Worm (Caenorhabditis elegans) whole organism, L4 larva: ENCODE data around the gene R11G1.11.

ENCODE experiments used
- ceh-28 ChIP-seq: fragments of 150-350 bp; optimal IDR thresholded peaks from 2 replicates; lab custom pipeline; 2014; ENCODE audit warnings: missing biosample characterization, missing genetic modification reagents, missing genetic modification characterization
- ceh-82 ChIP-seq: sonication (generic microtip); optimal IDR thresholded peaks from 2 replicates; lab custom pipeline; 2017; ENCODE audit warnings: missing biosample characterization, missing genetic modification characterization
- dve-1 ChIP-seq: sonication (generic microtip); optimal IDR thresholded peaks from 2 replicates; lab custom pipeline; 2017; ENCODE audit warnings: antibody characterized with exemption, mild to moderate bottlenecking, missing genetic modification characterization, missing compliant biosample characterization; ENCODE audit not compliant: insufficient read depth
- fos-1 ChIP-seq: fragments of 150-350 bp; optimal IDR thresholded peaks from 2 replicates; lab custom pipeline; 2014; ENCODE audit warnings: missing biosample characterization, missing genetic modification characterization
- nhr-76 ChIP-seq: fragments of 150-350 bp; optimal IDR thresholded peaks from 2 replicates; lab custom pipeline; 2014; ENCODE audit warnings: missing biosample characterization, missing genetic modification characterization
- unc-62 ChIP-seq, 3 experiments: fragments of 150-350 bp in 1 of 3; sonication (generic microtip); optimal IDR thresholded peaks in 2 of 3; peaks in 1 of 3; 1 replicate in 1 of 3; 2 replicates in 2 of 3; lab custom pipeline; 2014 to 2017; ENCODE audit warnings: missing biosample characterization in 3 of 3, missing genetic modification characterization in 3 of 3, missing genetic modification reagents in 3 of 3, missing genotype in 1 of 3

ce11 chrX:3693138-3693537, 38.4 kb downstream of the R11G1.11 start, which contains the start of gene C02F12.8:
- no peak for TF ChIP-seq ceh-28
- TF ChIP-seq nhr-76 (tag; lab: Kevin White, UChicago) = no peak
- TF ChIP-seq unc-62 (GFP tag; optimal IDR thresholded peaks at IDR 0.05 in 1 of 2; lab: Kevin White, UChicago) = no peak
- TF ChIP-seq unc-62 (tag; optimal IDR thresholded peaks at IDR 0.05; lab: Kevin White, UChicago) = no peak
- TF ChIP-seq dve-1 = no peak
- TF ChIP-seq fos-1 (tag; lab: Kevin White, UChicago) = no peak
- no peak for TF ChIP-seq ceh-82 (tag; lab: Kevin White, UChicago)
